Worm (Caenorhabditis elegans): ENCODE measurements around the gene igeg-1.

Gene igeg-1

ce11 chrIV:4562599-4563116 is at the start of gene igeg-1:
Gene igeg-1 (plus strand): TSS chrIV:4562649.
- no peak for TF ChIP-seq ama-1 (optimal IDR thresholded peaks at IDR 0.05)
- no peak for TF ChIP-seq ets-7 (tag; optimal IDR thresholded peaks at IDR 0.05)
- TF ChIP-seq tra-4 (tag; optimal IDR thresholded peaks at IDR 0.05): no peak
- no peak for TF ChIP-seq pes-1 (GFP tag; IDR thresholded peaks at IDR 0.05)
- no peak for TF ChIP-seq tbx-37 (GFP tag; conservative IDR thresholded peaks at IDR 0.05)
- no peak for TF ChIP-seq tbx-11 (GFP tag; IDR thresholded peaks at IDR 0.05)
- no peak for TF ChIP-seq scrt-1 (GFP tag; IDR thresholded peaks at IDR 0.05)
- no peak for TF ChIP-seq B0310.2 (tag; optimal IDR thresholded peaks at IDR 0.05)
- no peak for TF ChIP-seq hmg-4 (GFP tag; optimal IDR thresholded peaks at IDR 0.05)
- TF ChIP-seq F13C5.2 (tag; optimal IDR thresholded peaks at IDR 0.05): no peak
- TF ChIP-seq flt-1 (GFP tag; IDR thresholded peaks at IDR 0.05): no peak
- no peak for TF ChIP-seq ceh-36 (tag; optimal IDR thresholded peaks at IDR 0.05)
- no peak for TF ChIP-seq hnd-1 (tag; optimal IDR thresholded peaks at IDR 0.05)
- no peak for TF ChIP-seq ceh-13 (GFP tag; optimal IDR thresholded peaks at IDR 0.05)
- no peak for TF ChIP-seq aly-1 (tag; optimal IDR thresholded peaks at IDR 0.05)
- no peak for TF ChIP-seq hmbx-1 (tag; optimal IDR thresholded peaks at IDR 0.05)
- no peak for TF ChIP-seq sea-1 (GFP tag; conservative IDR thresholded peaks at IDR 0.05)

ce11 chrIV:4513269-4513819 is 49.1 kb upstream of the igeg-1 start, which contains the start of gene sar-1:
Gene sar-1 (minus strand): TSS chrIV:4513319.
- TF ChIP-seq ceh-13 (GFP tag; optimal IDR thresholded peaks at IDR 0.05) (no peak), B0310.2 (tag; optimal IDR thresholded peaks at IDR 0.05) (no peak), tbx-37 (GFP tag; conservative IDR thresholded peaks at IDR 0.05) (0 out of 2 replicates have a peak, but pooled peaks have one; percentile 15), tra-4 (tag; optimal IDR thresholded peaks at IDR 0.05) (no peak), ets-7 (tag; optimal IDR thresholded peaks at IDR 0.05) (no peak), sea-1 (GFP tag; conservative IDR thresholded peaks at IDR 0.05) (no peak), hmbx-1 (tag; optimal IDR thresholded peaks at IDR 0.05) (no peak), ceh-36 (tag; optimal IDR thresholded peaks at IDR 0.05) (no peak), hmg-4 (GFP tag; optimal IDR thresholded peaks at IDR 0.05) (peak; percentile 46), tbx-11 (GFP tag; IDR thresholded peaks at IDR 0.05) (no peak), hnd-1 (tag; optimal IDR thresholded peaks at IDR 0.05) (no peak), pes-1 (GFP tag; IDR thresholded peaks at IDR 0.05) (no peak), flt-1 (GFP tag; IDR thresholded peaks at IDR 0.05) (peak; percentile 35; the same call in 1 of the 2 replicates), scrt-1 (GFP tag; IDR thresholded peaks at IDR 0.05) (no peak), ama-1 (optimal IDR thresholded peaks at IDR 0.05) (no peak), aly-1 (tag; optimal IDR thresholded peaks at IDR 0.05) (no peak), F13C5.2 (tag; optimal IDR thresholded peaks at IDR 0.05) (peak; percentile 6)

- no peak for TF ChIP-seq tbx-37 (GFP tag; conservative IDR thresholded peaks at IDR 0.05)
- no peak for TF ChIP-seq B0310.2 (tag; optimal IDR thresholded peaks at IDR 0.05)
- no peak for TF ChIP-seq ama-1 (optimal IDR thresholded peaks at IDR 0.05)
- TF ChIP-seq hmbx-1 (tag; optimal IDR thresholded peaks at IDR 0.05): no peak
- no peak for TF ChIP-seq pes-1 (GFP tag; IDR thresholded peaks at IDR 0.05)
- TF ChIP-seq ets-7 (tag; optimal IDR thresholded peaks at IDR 0.05): no peak
- no peak for TF ChIP-seq F13C5.2 (tag; optimal IDR thresholded peaks at IDR 0.05)
- TF ChIP-seq sea-1 (GFP tag; conservative IDR thresholded peaks at IDR 0.05): no peak
- no peak for TF ChIP-seq scrt-1 (GFP tag; IDR thresholded peaks at IDR 0.05)
- no peak for TF ChIP-seq hmg-4 (GFP tag; optimal IDR thresholded peaks at IDR 0.05)
- TF ChIP-seq flt-1 (GFP tag; IDR thresholded peaks at IDR 0.05): no peak
- no peak for TF ChIP-seq tbx-11 (GFP tag; IDR thresholded peaks at IDR 0.05)
- no peak for TF ChIP-seq tra-4 (tag; optimal IDR thresholded peaks at IDR 0.05)
- TF ChIP-seq aly-1 (tag; optimal IDR thresholded peaks at IDR 0.05): no peak
Measured at ce11 chrIV:4516478-4516877, 46.0 kb upstream of the igeg-1 start.

ce11 chrIV:4517066-4517465 is 45.4 kb upstream of the igeg-1 start, which contains the start of gene ZK180.5:
Gene ZK180.5 (minus strand): TSS chrIV:4517166.
- TF ChIP-seq ceh-13 (GFP tag; optimal IDR thresholded peaks at IDR 0.05): no peak
- no peak for TF ChIP-seq ceh-36 (tag; optimal IDR thresholded peaks at IDR 0.05)
- TF ChIP-seq sea-1 (GFP tag; conservative IDR thresholded peaks at IDR 0.05): no peak
- TF ChIP-seq pes-1 (GFP tag; IDR thresholded peaks at IDR 0.05): no peak
- no peak for TF ChIP-seq ets-7 (tag; optimal IDR thresholded peaks at IDR 0.05)
- no peak for TF ChIP-seq hmg-4 (GFP tag; optimal IDR thresholded peaks at IDR 0.05)
- no peak for TF ChIP-seq B0310.2 (tag; optimal IDR thresholded peaks at IDR 0.05)
- no peak for TF ChIP-seq hnd-1 (tag; optimal IDR thresholded peaks at IDR 0.05)
- no peak for TF ChIP-seq hmbx-1 (tag; optimal IDR thresholded peaks at IDR 0.05)
- TF ChIP-seq ama-1 (optimal IDR thresholded peaks at IDR 0.05): no peak
- TF ChIP-seq F13C5.2 (tag; optimal IDR thresholded peaks at IDR 0.05): no peak
- TF ChIP-seq tbx-11 (GFP tag; IDR thresholded peaks at IDR 0.05): no peak
- TF ChIP-seq flt-1 (GFP tag; IDR thresholded peaks at IDR 0.05): no peak
- TF ChIP-seq aly-1 (tag; optimal IDR thresholded peaks at IDR 0.05): no peak
- no peak for TF ChIP-seq tra-4 (tag; optimal IDR thresholded peaks at IDR 0.05)

- no peak for TF ChIP-seq B0310.2 (tag; optimal IDR thresholded peaks at IDR 0.05)
- peak; percentile 10 for TF ChIP-seq hmg-4 (GFP tag; optimal IDR thresholded peaks at IDR 0.05)
- no peak for TF ChIP-seq tra-4 (tag; optimal IDR thresholded peaks at IDR 0.05)
Measured at ce11 chrIV:4518111-4518510, 44.3 kb upstream of the igeg-1 start.

- no peak for TF ChIP-seq tbx-37 (GFP tag; conservative IDR thresholded peaks at IDR 0.05)
Measured at ce11 chrIV:4519714-4520113, 42.7 kb upstream of the igeg-1 start.

- TF ChIP-seq tbx-37 (GFP tag; conservative IDR thresholded peaks at IDR 0.05): no peak
- no peak for TF ChIP-seq ceh-36 (tag; optimal IDR thresholded peaks at IDR 0.05)
- TF ChIP-seq sea-1 (GFP tag; conservative IDR thresholded peaks at IDR 0.05): no peak
- no peak for TF ChIP-seq ets-7 (tag; optimal IDR thresholded peaks at IDR 0.05)
- TF ChIP-seq ama-1 (optimal IDR thresholded peaks at IDR 0.05): no peak
Measured at ce11 chrIV:4523461-4523860, 39.0 kb upstream of the igeg-1 start.

- TF ChIP-seq ceh-36 (tag; optimal IDR thresholded peaks at IDR 0.05) (no peak), ama-1 (optimal IDR thresholded peaks at IDR 0.05) (no peak), scrt-1 (GFP tag; IDR thresholded peaks at IDR 0.05) (no peak), tbx-37 (GFP tag; conservative IDR thresholded peaks at IDR 0.05) (no peak), tra-4 (tag; optimal IDR thresholded peaks at IDR 0.05) (no peak), flt-1 (GFP tag; IDR thresholded peaks at IDR 0.05) (no peak), F13C5.2 (tag; optimal IDR thresholded peaks at IDR 0.05) (no peak), ceh-13 (GFP tag; optimal IDR thresholded peaks at IDR 0.05) (no peak), aly-1 (tag; optimal IDR thresholded peaks at IDR 0.05) (no peak), tbx-11 (GFP tag; IDR thresholded peaks at IDR 0.05) (no peak), sea-1 (GFP tag; conservative IDR thresholded peaks at IDR 0.05) (no peak), hmbx-1 (tag; optimal IDR thresholded peaks at IDR 0.05) (no peak), hnd-1 (tag; optimal IDR thresholded peaks at IDR 0.05) (no peak), ets-7 (tag; optimal IDR thresholded peaks at IDR 0.05) (no peak), hmg-4 (GFP tag; optimal IDR thresholded peaks at IDR 0.05) (no peak), pes-1 (GFP tag; IDR thresholded peaks at IDR 0.05) (no peak), B0310.2 (tag; optimal IDR thresholded peaks at IDR 0.05) (no peak)
Measured at ce11 chrIV:4524943-4525342, 37.5 kb upstream of the igeg-1 start, which contains the start of gene ZK180.6. Gene ZK180.6 (minus strand): TSS chrIV:4525043.
